Fruit fly (Drosophila melanogaster): ENCODE measurements around the gene CG14570.
A peak's percentile ranks its signal among the peaks of the same experiment; 100 is the strongest.

The CG14570 gene

dm6 chr3L:21738175-21739016 is 8.1 kb upstream of the CG14570 start, which contains the start of gene CG14567 (continued):
- TF ChIP-seq Lhr (GFP tag; optimal IDR thresholded peaks at IDR 0.05), result no peak
- TF ChIP-seq chif (GFP tag; optimal IDR thresholded peaks at IDR 0.05), result no peak
- no peak for TF ChIP-seq CrebB (tag; optimal IDR thresholded peaks at IDR 0.05)
- TF ChIP-seq tio (GFP tag; optimal IDR thresholded peaks at IDR 0.05), result peak; percentile 34
- peak; percentile 46; the same call in 1 of the 3 replicates for TF ChIP-seq dysf (GFP tag; IDR thresholded peaks at IDR 0.05)
- no peak for TF ChIP-seq CG13296 (GFP tag; optimal IDR thresholded peaks at IDR 0.05)
- no peak for TF ChIP-seq CHES-1-like (GFP tag; optimal IDR thresholded peaks at IDR 0.05)
- TF ChIP-seq MTF-1 (GFP tag; optimal IDR thresholded peaks at IDR 0.05; ENCODE audit: borderline replicate concordance), result no peak
- peak; percentile 30 for TF ChIP-seq CG2678 (tag; optimal IDR thresholded peaks at IDR 0.05)
- peak; percentile 36; the same call in 1 of the 2 replicates for TF ChIP-seq vvl (GFP tag; IDR thresholded peaks at IDR 0.05)
- TF ChIP-seq onecut (GFP tag; IDR thresholded peaks at IDR 0.05), result no peak
- TF ChIP-seq disco-r (GFP tag; optimal IDR thresholded peaks at IDR 0.05), result no peak
- peak; percentile 65 for TF ChIP-seq oc (tag; optimal IDR thresholded peaks at IDR 0.05)
- TF ChIP-seq CG10366 (GFP tag; IDR thresholded peaks at IDR 0.05), result peak; percentile 21; the same call in 1 of the 2 replicates
- no peak for TF ChIP-seq CG4617 (GFP tag; optimal IDR thresholded peaks at IDR 0.05; ENCODE audit: borderline replicate concordance)
- TF ChIP-seq Kr (GFP tag; optimal IDR thresholded peaks at IDR 0.05), result no peak
- no peak for TF ChIP-seq Fer3 (tag; optimal IDR thresholded peaks at IDR 0.05)
- TF ChIP-seq salm (tag; optimal IDR thresholded peaks at IDR 0.05), result no peak
- peak in 1 of 2 experiments; percentile 8 for TF ChIP-seq dpn (GFP tag; optimal IDR thresholded peaks at IDR 0.05)
- TF ChIP-seq prd (optimal IDR thresholded peaks at IDR 0.05), result no peak
- TF ChIP-seq prd (GFP tag; IDR thresholded peaks at IDR 0.05), result peak; percentile 51; the same call in 1 of the 3 replicates
- no peak for TF ChIP-seq CG6765 (GFP tag; optimal IDR thresholded peaks at IDR 0.05)
- TF ChIP-seq mirr (GFP tag; optimal IDR thresholded peaks at IDR 0.05), result no peak
- TF ChIP-seq Fer2 (tag; optimal IDR thresholded peaks at IDR 0.05), result no peak
- peak; percentile 48 for TF ChIP-seq az2 (GFP tag; optimal IDR thresholded peaks at IDR 0.05)
- TF ChIP-seq fru (optimal IDR thresholded peaks at IDR 0.05), result no peak
- TF ChIP-seq Dip3 (GFP tag; optimal IDR thresholded peaks at IDR 0.05), result no peak
- no peak for TF ChIP-seq CG4707 (GFP tag; optimal IDR thresholded peaks at IDR 0.05)
- TF ChIP-seq caup (GFP tag; optimal IDR thresholded peaks at IDR 0.05; ENCODE audit: severe bottlenecking), result no peak
- TF ChIP-seq Eip74EF (GFP tag; optimal IDR thresholded peaks at IDR 0.05), result no peak
- TF ChIP-seq dimm (GFP tag; IDR thresholded peaks at IDR 0.05), result no peak
- TF ChIP-seq CG12071 (GFP tag; optimal IDR thresholded peaks at IDR 0.05), result no peak
- no peak for TF ChIP-seq CG8359 (GFP tag; optimal IDR thresholded peaks at IDR 0.05; ENCODE audit: borderline replicate concordance)
- peak; percentile 39; the same call in 1 of the 2 replicates for TF ChIP-seq CG17328 (GFP tag; IDR thresholded peaks at IDR 0.05)
- TF ChIP-seq CG13424 (tag; optimal IDR thresholded peaks at IDR 0.05), result no peak
- TF ChIP-seq Oaz (GFP tag; IDR thresholded peaks at IDR 0.05), result no peak
- peak; percentile 52; the same call in 1 of the 2 replicates for TF ChIP-seq ranshi (GFP tag; IDR thresholded peaks at IDR 0.05)
- no peak for TF ChIP-seq CG33557 (GFP tag; optimal IDR thresholded peaks at IDR 0.05)
- TF ChIP-seq CG12299 (tag; optimal IDR thresholded peaks at IDR 0.05), result no peak
- no peak for TF ChIP-seq HmgD (GFP tag; optimal IDR thresholded peaks at IDR 0.05)
- TF ChIP-seq CG4360 (GFP tag; IDR thresholded peaks at IDR 0.05), result no peak
- no peak for TF ChIP-seq CG6683 (GFP tag; optimal IDR thresholded peaks at IDR 0.05)
- TF ChIP-seq tll (GFP tag; optimal IDR thresholded peaks at IDR 0.05), result no peak
- peak; percentile 42 for TF ChIP-seq ATbp (GFP tag; optimal IDR thresholded peaks at IDR 0.05)
- TF ChIP-seq CG9876 (GFP tag; optimal IDR thresholded peaks at IDR 0.05), result no peak
- no peak for TF ChIP-seq repo (GFP tag; optimal IDR thresholded peaks at IDR 0.05)
- TF ChIP-seq jing (GFP tag; optimal IDR thresholded peaks at IDR 0.05), result no peak
- 0 out of 2 replicates have a peak, but pooled peaks have one; percentile 9 for TF ChIP-seq Awh (GFP tag; IDR thresholded peaks at IDR 0.05)
